Fruit fly (Drosophila melanogaster): ENCODE data around the gene CG43332.

DNA sequence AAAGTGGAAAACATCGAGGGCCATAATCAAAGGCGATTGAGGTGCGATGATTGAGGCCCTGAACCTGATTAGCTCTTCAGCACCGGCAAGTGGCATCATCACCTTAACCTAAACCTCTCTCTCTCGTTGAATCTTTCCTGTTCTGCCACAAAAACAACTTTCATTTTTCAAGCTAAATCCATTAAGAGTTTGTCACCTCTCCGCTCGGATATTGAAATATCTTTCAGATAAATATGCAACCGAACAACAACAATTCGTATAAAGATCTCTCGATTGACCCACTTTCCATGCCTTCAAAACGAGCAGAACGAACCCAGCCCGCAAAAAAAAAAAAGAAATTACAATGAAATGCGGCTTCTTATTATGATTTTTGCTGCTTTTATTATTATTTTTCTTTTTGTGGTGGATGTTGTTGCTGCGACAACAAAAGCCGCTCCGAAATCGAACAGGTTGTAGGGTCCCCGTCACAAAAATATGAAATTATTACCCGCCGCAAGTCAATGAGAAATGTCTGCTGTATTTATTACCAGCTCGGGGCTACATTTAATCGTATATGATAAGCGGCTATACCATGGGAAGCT is 14.5 kb upstream of the CG43332 start:
- no peak for TF ChIP-seq CTCF (optimal IDR thresholded peaks at IDR 0.05)
- no peak for TF ChIP-seq CG8478 (optimal IDR thresholded peaks at IDR 0.05)

All from S2 (cell line).